Worm (Caenorhabditis elegans) whole organism, L2 larva: ENCODE results near the gene Y45F10B.3.

Source experiments
- ama-1 ChIP-seq: fragments of 150-350 bp; optimal IDR thresholded peaks from 2 replicates; lab custom pipeline; 2018; ENCODE audit warnings: inconsistent platforms
- blmp-1 ChIP-seq: sonication (generic microtip); optimal IDR thresholded peaks from 2 replicates; lab custom pipeline; 2017; ENCODE audit warnings: missing genetic modification characterization, mild to moderate bottlenecking, missing compliant biosample characterization, antibody characterized with exemption, moderate library complexity; ENCODE audit not compliant: insufficient read depth
- elt-3 ChIP-seq: sonication (generic microtip); optimal IDR thresholded peaks from 2 replicates; lab custom pipeline; 2017; ENCODE audit warnings: missing biosample characterization, missing genetic modification characterization
- lsy-2 ChIP-seq, 2 experiments: fragments of 150-350 bp in 1 of 2; sonication (generic microtip) in 1 of 2; optimal IDR thresholded peaks; 2 replicates each; lab custom pipeline; 2014 to 2017; ENCODE audit warnings: missing biosample characterization in 2 of 2, missing genetic modification characterization in 2 of 2
- mbf-1 ChIP-seq: sonication (generic microtip); optimal IDR thresholded peaks from 2 replicates; lab custom pipeline; 2017; ENCODE audit warnings: missing biosample characterization, missing genetic modification characterization
- peb-1 ChIP-seq: fragments of 150-350 bp; optimal IDR thresholded peaks from 2 replicates; lab custom pipeline; 2014; ENCODE audit warnings: missing biosample characterization, missing genetic modification characterization

ce11 chrIV:13609755-13610154 is 16.3 kb downstream of the Y45F10B.3 start, which contains the start of gene C08F11.13:
- TF ChIP-seq ama-1 (lab: Kevin White, UChicago) = no peak
- no peak for TF ChIP-seq lsy-2 (tag; optimal IDR thresholded peaks at IDR 0.05; lab: Kevin White, UChicago)
- TF ChIP-seq blmp-1 = no peak
- TF ChIP-seq mbf-1 (tag; lab: Kevin White, UChicago) = no peak
- no peak for TF ChIP-seq elt-3 (tag; lab: Kevin White, UChicago)
- no peak for TF ChIP-seq peb-1 (tag; lab: Kevin White, UChicago)
